Worm (Caenorhabditis elegans): ENCODE data around the gene srb-1.

DNA sequence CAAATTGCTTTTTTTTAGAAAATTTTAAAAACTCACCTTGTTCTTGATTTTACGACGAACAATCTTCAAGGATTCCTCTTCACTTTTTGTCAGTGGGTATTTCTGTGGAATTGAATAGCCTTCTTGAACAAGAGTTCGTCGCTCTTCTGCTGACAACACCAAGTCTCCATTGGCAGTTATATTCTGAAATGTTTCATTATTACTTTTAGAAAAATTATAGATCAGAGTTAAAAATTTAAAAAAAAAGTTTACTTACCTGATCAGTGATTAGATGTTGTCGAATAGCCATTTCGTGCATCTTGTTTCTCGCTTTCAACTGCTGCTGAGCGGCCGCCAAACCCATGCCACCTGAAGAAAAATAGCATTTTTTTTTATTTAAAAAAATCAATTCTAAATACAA lies 9.4 kb upstream of the srb-1 start:
- TF ChIP-seq tbx-37 (GFP tag; conservative IDR thresholded peaks at IDR 0.05), result no peak
- no peak for TF ChIP-seq pes-1 (GFP tag; IDR thresholded peaks at IDR 0.05)
- TF ChIP-seq ama-1 (optimal IDR thresholded peaks at IDR 0.05), result no peak
- no peak for TF ChIP-seq aly-1 (tag; optimal IDR thresholded peaks at IDR 0.05)
- no peak for TF ChIP-seq flt-1 (GFP tag; IDR thresholded peaks at IDR 0.05)
- TF ChIP-seq hmg-4 (GFP tag; optimal IDR thresholded peaks at IDR 0.05), result no peak
- TF ChIP-seq hnd-1 (tag; optimal IDR thresholded peaks at IDR 0.05), result no peak
- TF ChIP-seq F13C5.2 (tag; optimal IDR thresholded peaks at IDR 0.05), result no peak
- TF ChIP-seq B0310.2 (tag; optimal IDR thresholded peaks at IDR 0.05), result no peak
- TF ChIP-seq ceh-36 (tag; optimal IDR thresholded peaks at IDR 0.05), result no peak

Data from whole organism, early embryonic.